Fruit fly (Drosophila melanogaster) whole organism, adult: ENCODE measurements around the gene Pus10.

Experiments used
- CG11617 ChIP-seq: fragments of 200-800 bp; sonication (Bioruptor generic); optimal IDR thresholded peaks from 2 replicates; lab custom pipeline; 2017; ENCODE audit warnings: mild to moderate bottlenecking, missing biosample characterization, missing genetic modification reagents, missing genetic modification characterization
- CG12768 ChIP-seq: fragments of 200-800 bp; sonication (Bioruptor generic); optimal IDR thresholded peaks from 2 replicates; lab custom pipeline; 2017; ENCODE audit warnings: missing biosample characterization, missing genetic modification characterization, mild to moderate bottlenecking, moderate library complexity, missing genetic modification reagents
- CG14711 ChIP-seq: fragments of 200-800 bp; sonication (Bioruptor generic); optimal IDR thresholded peaks from 2 replicates; lab custom pipeline; 2018; ENCODE audit warnings: missing biosample characterization, mild to moderate bottlenecking, missing genetic modification characterization, moderate library complexity
- CG1620 ChIP-seq: fragments of 200-800 bp; sonication (Bioruptor generic); optimal IDR thresholded peaks from 2 replicates; lab custom pipeline; 2016; ENCODE audit warnings: missing biosample characterization, missing genetic modification characterization
- Clk ChIP-seq: fragments of 200-800 bp; sonication (Bioruptor generic); optimal IDR thresholded peaks from 2 replicates; lab custom pipeline; 2017; ENCODE audit warnings: missing biosample characterization, missing genetic modification characterization
- Crg-1 ChIP-seq: fragments of 200-800 bp; sonication (Bioruptor generic); optimal IDR thresholded peaks from 2 replicates; lab custom pipeline; 2016; ENCODE audit warnings: missing biosample characterization, missing genetic modification characterization
- Hr96 ChIP-seq: fragments of 200-800 bp; sonication (Bioruptor generic); optimal IDR thresholded peaks from 2 replicates; lab custom pipeline; 2016; ENCODE audit warnings: missing biosample characterization, missing genetic modification characterization
- cnc ChIP-seq, 2 experiments: fragments of >200 bp; optimal IDR thresholded peaks; 2 replicates each; lab custom pipeline; 2017
- kay ChIP-seq: fragments of 200-800 bp; sonication (Bioruptor generic); peaks from one replicate; lab custom pipeline; 2016; ENCODE audit warnings: missing biosample characterization, missing genetic modification characterization, borderline replicate concordance
- ovo ChIP-seq: fragments of 200-800 bp; sonication (Bioruptor generic); optimal IDR thresholded peaks from 2 replicates; lab custom pipeline; 2016; ENCODE audit warnings: missing biosample characterization, missing genetic modification characterization
- pad ChIP-seq: fragments of 200-800 bp; sonication (Bioruptor generic); optimal IDR thresholded peaks from 3 replicates; lab custom pipeline; 2017; ENCODE audit warnings: missing biosample characterization, missing genetic modification characterization, mild to moderate bottlenecking, moderate library complexity, missing genetic modification reagents
- toe ChIP-seq: fragments of 200-800 bp; sonication (Bioruptor generic); optimal IDR thresholded peaks from 2 replicates; lab custom pipeline; 2016; ENCODE audit warnings: missing biosample characterization, missing genetic modification characterization

DNA sequence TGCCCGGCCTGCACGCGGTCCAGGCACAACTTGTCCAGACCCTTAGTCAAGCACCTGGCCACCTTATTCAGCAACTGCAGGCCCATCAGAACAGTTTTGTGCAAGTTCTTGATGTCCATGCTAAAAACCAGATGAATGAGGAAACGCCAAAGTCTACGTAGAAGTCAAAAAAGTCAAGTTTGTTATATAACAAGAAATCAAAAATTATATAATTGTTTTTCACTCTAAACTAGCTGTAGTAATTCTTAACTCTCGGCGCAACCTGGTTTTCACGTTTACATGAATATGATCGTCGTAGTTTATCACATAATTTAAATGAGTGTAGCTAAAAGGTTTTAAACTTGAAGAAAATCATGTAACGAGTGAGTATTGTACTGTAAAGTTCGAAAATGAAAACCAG, 49.5 kb upstream of the Pus10 start:
- no peak for TF ChIP-seq Crg-1 (GFP tag; lab: Kevin White, UChicago)
- no peak for TF ChIP-seq CG14711 (tag; lab: Kevin White, UChicago)
- TF ChIP-seq toe = no peak
- no peak for TF ChIP-seq Hr96
- no peak for TF ChIP-seq Clk (GFP tag; lab: Kevin White, UChicago)
- TF ChIP-seq CG12768 (GFP tag; lab: Kevin White, UChicago) = no peak
- no peak for TF ChIP-seq pad (GFP tag; lab: Kevin White, UChicago)
- TF ChIP-seq CG1620 = no peak
- no peak for TF ChIP-seq kay
- TF ChIP-seq CG11617 (GFP tag; lab: Kevin White, UChicago) = no peak
- no peak for TF ChIP-seq ovo (GFP tag; lab: Kevin White, UChicago)
- no peak for TF ChIP-seq cnc (optimal IDR thresholded peaks at IDR 0.05; lab: Kevin White, UChicago)
